Worm (Caenorhabditis elegans) whole organism, midembryonic: ENCODE measurements around the gene Y54G2A.38.

Source experiments
- flt-1 ChIP-seq: fragments of 200-800 bp; sonication (Bioruptor generic); IDR thresholded peaks from 2 replicates; pipeline ENCODE4 v1.3.6; 2022; ENCODE audit warnings: missing genetic modification characterization, missing compliant biosample characterization
- klf-2 ChIP-seq: fragments of 200-800 bp; sonication (Bioruptor generic); conservative IDR thresholded peaks from 2 replicates; pipeline ENCODE4 v1.3.6; 2022; ENCODE audit warnings: missing genetic modification reagents, missing genetic modification characterization, missing compliant biosample characterization
- med-1 ChIP-seq: sonication (generic microtip); optimal IDR thresholded peaks from 2 replicates; lab custom pipeline; 2017; ENCODE audit warnings: missing genetic modification characterization, mild to moderate bottlenecking, missing compliant biosample characterization, antibody characterized with exemption, missing genetic modification reagents; ENCODE audit not compliant: insufficient read depth
- tab-1 ChIP-seq: fragments of 200-800 bp; sonication (Bioruptor generic); IDR thresholded peaks from 2 replicates; pipeline ENCODE4 v1.3.6; 2022; ENCODE audit warnings: missing genetic modification characterization, missing compliant biosample characterization
- ztf-29 ChIP-seq: fragments of 200-800 bp; sonication (Bioruptor generic); IDR thresholded peaks from 2 replicates; pipeline ENCODE4 v1.3.6; 2022; ENCODE audit warnings: missing genetic modification reagents, missing genetic modification characterization, missing compliant biosample characterization

- TF ChIP-seq klf-2 (GFP tag; lab: Robert Waterston, UW) = no peak
- no peak for TF ChIP-seq flt-1 (GFP tag; lab: Robert Waterston, UW)
- TF ChIP-seq ztf-29 (GFP tag; lab: Robert Waterston, UW) = no peak
- TF ChIP-seq med-1 (GFP tag; lab: Kevin White, UChicago) = no peak
- no peak for TF ChIP-seq tab-1 (GFP tag; lab: Robert Waterston, UW)
Observed at ce11 chrIV:2775992-2776630, 16.8 kb downstream of the Y54G2A.38 start.
